Worm (Caenorhabditis elegans) whole organism, late embryonic: ENCODE data around the gene prp-40.
A peak's percentile ranks its signal among the peaks of the same experiment; 100 is the strongest.

ENCODE experiments used
- K02D7.2 ChIP-seq: sonication (generic microtip); optimal IDR thresholded peaks from 2 replicates; lab custom pipeline; 2017; ENCODE audit warnings: mild to moderate bottlenecking, missing genetic modification characterization, missing compliant biosample characterization
- T23F11.4 ChIP-seq: fragments of 200-800 bp; sonication (Bioruptor generic); optimal IDR thresholded peaks from 2 replicates; lab custom pipeline; 2018; ENCODE audit warnings: mild to moderate bottlenecking, missing genetic modification characterization, missing compliant biosample characterization
- Y22D7AL.16 ChIP-seq: sonication (generic microtip); optimal IDR thresholded peaks from 2 replicates; lab custom pipeline; 2016; ENCODE audit warnings: missing genetic modification characterization, missing compliant biosample characterization
- ceh-14 ChIP-seq: sonication (generic microtip); optimal IDR thresholded peaks from 2 replicates; lab custom pipeline; 2016; ENCODE audit warnings: missing genotype, missing genetic modification characterization, missing compliant biosample characterization
- ceh-19 ChIP-seq: fragments of 200-800 bp; sonication (Bioruptor generic); optimal IDR thresholded peaks from 2 replicates; lab custom pipeline; 2018; ENCODE audit warnings: mild to moderate bottlenecking, missing genetic modification characterization, missing compliant biosample characterization
- ceh-2 ChIP-seq: sonication (generic microtip); optimal IDR thresholded peaks from 2 replicates; lab custom pipeline; 2016; ENCODE audit warnings: missing genotype, missing genetic modification characterization, missing compliant biosample characterization
- ceh-22 ChIP-seq: sonication (generic microtip); optimal IDR thresholded peaks from 2 replicates; lab custom pipeline; 2017; ENCODE audit warnings: missing biosample characterization, missing genetic modification characterization
- ceh-30 ChIP-seq: fragments of 150-350 bp; optimal IDR thresholded peaks from 2 replicates; lab custom pipeline; 2014; ENCODE audit warnings: missing biosample characterization, missing genetic modification characterization
- che-1 ChIP-seq: sonication (generic microtip); optimal IDR thresholded peaks from 2 replicates; lab custom pipeline; 2016; ENCODE audit warnings: mild to moderate bottlenecking, missing genetic modification characterization, missing compliant biosample characterization
- dmd-4 ChIP-seq: sonication (generic microtip); optimal IDR thresholded peaks from 2 replicates; lab custom pipeline; 2016; ENCODE audit warnings: borderline replicate concordance, missing genetic modification characterization, missing compliant biosample characterization
- eyg-1 ChIP-seq: sonication (generic microtip); optimal IDR thresholded peaks from 2 replicates; lab custom pipeline; 2016; ENCODE audit warnings: missing genotype, missing genetic modification characterization, missing compliant biosample characterization
- fax-1 ChIP-seq: sonication (generic microtip); optimal IDR thresholded peaks from 2 replicates; lab custom pipeline; 2016; ENCODE audit warnings: missing genotype, missing genetic modification characterization, missing compliant biosample characterization
- fkh-10 ChIP-seq: fragments of 150-350 bp; optimal IDR thresholded peaks from 2 replicates; lab custom pipeline; 2014; ENCODE audit warnings: missing biosample characterization, missing genetic modification reagents, missing genetic modification characterization
- gmeb-2 ChIP-seq: sonication (generic microtip); optimal IDR thresholded peaks from 2 replicates; lab custom pipeline; 2016; ENCODE audit warnings: missing genetic modification characterization, inconsistent platforms, missing compliant biosample characterization
- hlh-15 ChIP-seq: sonication (generic microtip); optimal IDR thresholded peaks from 2 replicates; lab custom pipeline; 2016; ENCODE audit warnings: missing genetic modification characterization, missing compliant biosample characterization
- hlh-6 ChIP-seq: sonication (generic microtip); optimal IDR thresholded peaks from 2 replicates; lab custom pipeline; 2016; ENCODE audit warnings: missing genotype, missing genetic modification characterization, missing compliant biosample characterization
- lim-6 ChIP-seq: sonication (generic microtip); optimal IDR thresholded peaks from 2 replicates; lab custom pipeline; 2016; ENCODE audit warnings: missing genetic modification characterization, missing compliant biosample characterization
- nfya-1 ChIP-seq: sonication (generic microtip); optimal IDR thresholded peaks from 2 replicates; lab custom pipeline; 2017; ENCODE audit warnings: missing genetic modification characterization, mild to moderate bottlenecking, missing compliant biosample characterization, antibody characterized with exemption, moderate library complexity
- odd-2 ChIP-seq: sonication (generic microtip); optimal IDR thresholded peaks from 2 replicates; lab custom pipeline; 2017; ENCODE audit warnings: antibody characterized with exemption, mild to moderate bottlenecking, missing genetic modification characterization, missing compliant biosample characterization
- pha-2 ChIP-seq: sonication (generic microtip); optimal IDR thresholded peaks from 2 replicates; lab custom pipeline; 2017; ENCODE audit warnings: mild to moderate bottlenecking, missing genetic modification characterization, missing compliant biosample characterization
- pros-1 ChIP-seq: fragments of 150-350 bp; optimal IDR thresholded peaks from 2 replicates; lab custom pipeline; 2014; ENCODE audit warnings: missing biosample characterization, missing genetic modification reagents, missing genetic modification characterization
- sdc-2 ChIP-seq: sonication (generic microtip); optimal IDR thresholded peaks from 2 replicates; lab custom pipeline; 2016; ENCODE audit warnings: missing genotype, missing genetic modification characterization, missing compliant biosample characterization
- tbx-7 ChIP-seq: sonication (generic microtip); optimal IDR thresholded peaks from 2 replicates; lab custom pipeline; 2016; ENCODE audit warnings: missing genotype, missing genetic modification characterization, missing compliant biosample characterization
- ttx-3 ChIP-seq: sonication (generic microtip); optimal IDR thresholded peaks from 2 replicates; lab custom pipeline; 2016; ENCODE audit warnings: missing genetic modification reagents, missing genetic modification characterization, missing compliant biosample characterization
- unc-55 ChIP-seq: sonication (generic microtip); optimal IDR thresholded peaks from 2 replicates; lab custom pipeline; 2017; ENCODE audit warnings: missing biosample characterization, missing genetic modification reagents, missing genetic modification characterization
- ztf-16 ChIP-seq: sonication (generic microtip); optimal IDR thresholded peaks from 2 replicates; lab custom pipeline; 2017; ENCODE audit warnings: missing genetic modification characterization, missing compliant biosample characterization

Gene prp-40

DNA sequence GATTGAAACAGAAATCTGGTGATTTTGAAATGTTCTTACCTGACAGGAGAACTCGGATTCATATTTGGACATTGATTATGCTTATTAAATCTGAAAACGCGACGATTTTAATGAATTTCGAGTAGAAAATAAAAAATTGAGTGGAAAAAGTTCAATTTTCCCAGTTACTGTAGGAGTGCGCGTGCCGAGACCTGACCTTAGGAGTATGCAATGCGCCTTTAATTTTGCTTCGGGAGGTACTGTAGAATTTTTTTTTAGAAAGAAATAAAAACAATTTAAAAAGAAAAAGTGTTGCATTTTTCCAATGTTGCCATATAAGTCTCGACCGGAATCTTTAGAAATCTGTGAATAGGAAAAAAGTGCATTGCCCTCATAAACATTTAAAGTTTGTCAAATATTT is 44.1 kb downstream of the prp-40 start, which contains the start of gene C48B4.11:
TSS of gene C48B4.11 (minus strand) at position 143 of the 400 bp plus-strand sequence.
- no peak for TF ChIP-seq sdc-2
- no peak for TF ChIP-seq pha-2
- no peak for TF ChIP-seq ceh-19 (GFP tag; lab: Kevin White, UChicago)
- no peak for TF ChIP-seq Y22D7AL.16 (tag; lab: Kevin White, UChicago)

DNA sequence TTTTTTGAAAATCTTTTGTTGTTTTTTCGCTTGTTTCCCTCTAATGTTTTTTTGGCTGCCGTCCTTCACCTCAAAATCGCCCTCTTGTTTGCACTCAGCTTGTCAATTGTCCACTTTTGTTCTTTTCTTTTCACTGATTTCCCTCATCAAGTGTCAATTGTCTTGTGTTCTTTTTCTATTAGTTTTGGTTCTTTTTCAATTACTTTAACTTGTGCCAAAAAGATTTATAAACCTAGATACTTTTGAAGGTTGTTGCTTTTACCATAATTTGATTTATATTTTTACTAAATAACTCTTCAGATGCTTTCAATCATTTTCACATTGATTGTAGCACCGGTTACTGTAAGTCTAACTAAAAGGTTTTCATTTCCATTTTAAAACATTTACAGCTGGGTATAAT is 46.6 kb downstream of the prp-40 start, which contains the start of gene C48B4.13:
TSS of gene C48B4.13 (plus strand) at position 301 of the 400 bp plus-strand sequence.
- TF ChIP-seq hlh-15 (tag; lab: Kevin White, UChicago): no peak
- no peak for TF ChIP-seq eyg-1 (tag; lab: Kevin White, UChicago)
- TF ChIP-seq unc-55 (GFP tag; lab: Kevin White, UChicago): no peak
- no peak for TF ChIP-seq fax-1 (tag; lab: Kevin White, UChicago)
- no peak for TF ChIP-seq fkh-10
- no peak for TF ChIP-seq ttx-3
- TF ChIP-seq K02D7.2: no peak
- TF ChIP-seq ztf-16 (tag; lab: Kevin White, UChicago): no peak
- TF ChIP-seq odd-2 (tag; lab: Kevin White, UChicago): no peak
- TF ChIP-seq gmeb-2 (tag; lab: Kevin White, UChicago): no peak
- no peak for TF ChIP-seq ceh-22 (tag; lab: Kevin White, UChicago)
- TF ChIP-seq che-1: no peak
- TF ChIP-seq ceh-30 (tag; lab: Kevin White, UChicago): no peak
- TF ChIP-seq ceh-2 (tag; lab: Kevin White, UChicago): no peak
- no peak for TF ChIP-seq hlh-6 (tag; lab: Kevin White, UChicago)
- TF ChIP-seq T23F11.4 (GFP tag; lab: Kevin White, UChicago): no peak
- TF ChIP-seq ceh-14: no peak
- no peak for TF ChIP-seq lim-6 (tag; lab: Kevin White, UChicago)

DNA sequence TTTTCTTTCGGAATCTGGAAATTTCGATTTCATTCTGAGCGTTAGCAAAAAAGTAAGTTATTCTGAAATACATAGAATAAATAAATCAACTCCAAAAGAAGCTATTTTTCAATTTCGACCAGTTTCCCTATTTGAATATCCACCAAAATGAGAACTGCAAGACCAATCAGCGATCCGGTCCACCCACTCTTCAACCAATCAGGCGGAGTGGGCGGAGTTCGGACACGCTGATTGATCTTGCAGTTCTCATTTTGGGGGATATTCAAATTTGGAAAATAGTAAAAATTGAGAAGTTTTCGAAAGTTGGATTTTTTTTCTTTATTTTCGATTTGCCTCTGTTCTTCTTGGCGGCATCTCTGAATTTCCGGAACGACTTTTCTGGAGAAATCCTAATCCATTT is 49.0 kb downstream of the prp-40 start:
- TF ChIP-seq dmd-4: no peak
- no peak for TF ChIP-seq pros-1 (tag; lab: Kevin White, UChicago)
- peak; percentile 99 for TF ChIP-seq nfya-1
- no peak for TF ChIP-seq tbx-7 (tag; lab: Kevin White, UChicago)
- TF ChIP-seq, all 69 proteins: peak for 1
